Worm (Caenorhabditis elegans): ENCODE measurements around the gene M151.10.
A peak's percentile ranks its signal among the peaks of the same experiment; 100 is the strongest.

Gene M151.10

ce11 chrII:3663796-3664195, 23.7 kb upstream of the M151.10 start, which contains the start of gene F19B10.6:
Gene F19B10.6, minus strand, starts transcription at chrII:3663896.
- TF ChIP-seq daf-19 (GFP tag; conservative IDR thresholded peaks at IDR 0.05) (no peak), ceh-28 (tag; optimal IDR thresholded peaks at IDR 0.05) (no peak), tra-1 (GFP tag; IDR thresholded peaks at IDR 0.05) (no peak), unc-39 (tag; optimal IDR thresholded peaks at IDR 0.05) (no peak), mdt-29 (GFP tag; IDR thresholded peaks at IDR 0.05) (no peak), saeg-2 (GFP tag; IDR thresholded peaks at IDR 0.05) (no peak), aly-2 (tag; optimal IDR thresholded peaks at IDR 0.05) (no peak), mep-1 (tag; optimal IDR thresholded peaks at IDR 0.05) (no peak), daf-12 (tag; optimal IDR thresholded peaks at IDR 0.05) (no peak), php-3 (GFP tag; IDR thresholded peaks at IDR 0.05) (no peak)

ce11 chrII:3661932-3662331, 21.8 kb upstream of the M151.10 start, which contains the start of gene F19B10.13:
Gene F19B10.13, plus strand, starts transcription at chrII:3662274.
- TF ChIP-seq pqm-1 (tag; optimal IDR thresholded peaks at IDR 0.05) (peak; percentile 26), unc-39 (tag; optimal IDR thresholded peaks at IDR 0.05) (no peak), nhr-6 (tag; optimal IDR thresholded peaks at IDR 0.05) (peak; percentile 14), nhr-237 (tag; optimal IDR thresholded peaks at IDR 0.05) (no peak), mes-2 (tag; optimal IDR thresholded peaks at IDR 0.05; ENCODE audit: poor library complexity, severe bottlenecking) (peak; percentile 39), zip-2 (tag; optimal IDR thresholded peaks at IDR 0.05) (no peak), mxl-3 (GFP tag; optimal IDR thresholded peaks at IDR 0.05) (peak; percentile 16), hlh-11 (tag; optimal IDR thresholded peaks at IDR 0.05) (peak; percentile 51), dmd-6 (GFP tag; IDR thresholded peaks at IDR 0.05) (peak; percentile 58), hif-1 (tag; optimal IDR thresholded peaks at IDR 0.05) (peak in 1 of 2 experiments; percentile 19), nhr-28 (tag; optimal IDR thresholded peaks at IDR 0.05) (peak; percentile 36), hlh-30 (tag; optimal IDR thresholded peaks at IDR 0.05; ENCODE audit: insufficient read depth) (peak; percentile 38)

- TF ChIP-seq madf-5 (GFP tag; IDR thresholded peaks at IDR 0.05) (no peak), T20F7.1 (GFP tag; optimal IDR thresholded peaks at IDR 0.05) (no peak), egl-27 (tag; optimal IDR thresholded peaks at IDR 0.05) (no peak), dmd-9 (GFP tag; IDR thresholded peaks at IDR 0.05) (no peak), Y5F2A.4 (GFP tag; optimal IDR thresholded peaks at IDR 0.05) (no peak), hif-1 (tag; optimal IDR thresholded peaks at IDR 0.05) (no peak), nhr-42 (GFP tag; IDR thresholded peaks at IDR 0.05) (no peak), fkh-10 (GFP tag; optimal IDR thresholded peaks at IDR 0.05) (no peak), duxl-1 (tag; optimal IDR thresholded peaks at IDR 0.05; ENCODE audit: poor library complexity) (no peak), hlh-30 (tag; optimal IDR thresholded peaks at IDR 0.05; ENCODE audit: insufficient read depth) (no peak), mdl-1 (tag; optimal IDR thresholded peaks at IDR 0.05) (no peak), lim-7 (GFP tag; IDR thresholded peaks at IDR 0.05) (no peak), dpl-1 (GFP tag; optimal IDR thresholded peaks at IDR 0.05) (no peak), egl-43 (GFP tag; IDR thresholded peaks at IDR 0.05) (no peak), dmd-6 (GFP tag; IDR thresholded peaks at IDR 0.05) (no peak)
Measured at ce11 chrII:3659776-3660175, 19.7 kb upstream of the M151.10 start, which contains the start of gene F19B10.4. Gene F19B10.4, plus strand, starts transcription at chrII:3660076.

- TF ChIP-seq R02D3.7 (tag; optimal IDR thresholded peaks at IDR 0.05) (no peak), ceh-82 (tag; optimal IDR thresholded peaks at IDR 0.05) (no peak), jun-1 (tag; optimal IDR thresholded peaks at IDR 0.05) (no peak), F10B5.3 (tag; optimal IDR thresholded peaks at IDR 0.05) (no peak), unc-62 (GFP tag; optimal IDR thresholded peaks at IDR 0.05 in 1 of 2) (no peak), unc-62 (tag; optimal IDR thresholded peaks at IDR 0.05) (no peak), dmd-6 (GFP tag; IDR thresholded peaks at IDR 0.05) (no peak), nhr-6 (tag; optimal IDR thresholded peaks at IDR 0.05) (no peak), duxl-1 (tag; optimal IDR thresholded peaks at IDR 0.05; ENCODE audit: poor library complexity) (no peak), dve-1 (tag; optimal IDR thresholded peaks at IDR 0.05; ENCODE audit: insufficient read depth) (no peak)
Measured at ce11 chrII:3655378-3655777, 15.3 kb upstream of the M151.10 start, which contains the start of gene F19B10.5. Gene F19B10.5, plus strand, starts transcription at chrII:3655678.

Data from whole organism, L4 larva.